Worm (Caenorhabditis elegans) whole organism, L3 larva: ENCODE results near the gene F35E8.2.

Experiments
- fkh-10 ChIP-seq: sonication (generic microtip); optimal IDR thresholded peaks from 2 replicates; lab custom pipeline; 2017; ENCODE audit warnings: missing biosample characterization, missing genetic modification reagents, missing genetic modification characterization
- skn-1 ChIP-seq: fragments of 150-350 bp; optimal IDR thresholded peaks from 2 replicates; lab custom pipeline; 2014; ENCODE audit warnings: missing biosample characterization, missing genetic modification characterization

DNA sequence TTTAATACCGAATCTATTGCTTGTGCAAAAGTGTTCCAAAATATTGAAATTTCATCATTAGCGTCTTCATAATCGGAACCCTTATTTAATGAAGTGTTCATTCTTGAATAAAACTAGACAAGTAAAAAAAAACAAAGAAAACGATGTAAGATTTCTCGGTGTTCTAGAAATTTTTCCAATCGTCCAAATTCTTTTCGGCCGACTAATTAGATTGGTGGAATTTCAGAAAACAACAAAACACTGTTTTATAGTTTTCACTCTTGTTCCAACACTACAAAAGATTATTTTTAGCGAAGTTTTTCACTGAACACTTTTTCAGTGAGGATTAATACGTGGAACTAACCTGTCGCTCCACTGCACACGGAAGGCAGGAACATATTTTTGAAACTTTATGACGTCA is 47.3 kb downstream of the F35E8.2 start, which contains the start of gene srw-56:
- no peak for TF ChIP-seq fkh-10 (GFP tag; lab: Kevin White, UChicago)
- TF ChIP-seq skn-1, result no peak
